Worm (Caenorhabditis elegans) whole organism, L3 larva: ENCODE results near the gene gakh-1.

Source experiments
- R02D3.7 ChIP-seq: fragments of 150-350 bp; optimal IDR thresholded peaks from 2 replicates; lab custom pipeline; 2014; ENCODE audit warnings: missing biosample characterization, missing genetic modification characterization
- aly-2 ChIP-seq: fragments of 150-350 bp; optimal IDR thresholded peaks from 2 replicates; lab custom pipeline; 2014; ENCODE audit warnings: missing biosample characterization, missing genetic modification characterization
- ama-1 ChIP-seq: fragments of 150-350 bp; optimal IDR thresholded peaks from 2 replicates; lab custom pipeline; 2018
- elt-1 ChIP-seq: fragments of 150-350 bp; optimal IDR thresholded peaks from 2 replicates; lab custom pipeline; 2014; ENCODE audit warnings: missing biosample characterization, missing genetic modification characterization
- elt-2 ChIP-seq: sonication (generic microtip); optimal IDR thresholded peaks from 2 replicates; lab custom pipeline; 2016; ENCODE audit warnings: missing genetic modification reagents, mild to moderate bottlenecking, missing genetic modification characterization, missing compliant biosample characterization
- fkh-10 ChIP-seq: sonication (generic microtip); optimal IDR thresholded peaks from 2 replicates; lab custom pipeline; 2017; ENCODE audit warnings: missing biosample characterization, missing genetic modification reagents, missing genetic modification characterization
- hmg-11 ChIP-seq: sonication (generic microtip); optimal IDR thresholded peaks from 2 replicates; lab custom pipeline; 2016; ENCODE audit warnings: missing genetic modification characterization, missing compliant biosample characterization
- lin-39 ChIP-seq: fragments of 150-350 bp; optimal IDR thresholded peaks from 2 replicates; lab custom pipeline; 2018; ENCODE audit warnings: missing biosample characterization, missing genetic modification reagents, missing genetic modification characterization
- nfya-1 ChIP-seq: sonication (generic microtip); optimal IDR thresholded peaks from 2 replicates; lab custom pipeline; 2017; ENCODE audit warnings: missing genetic modification characterization, mild to moderate bottlenecking, missing compliant biosample characterization, antibody characterized with exemption, moderate library complexity; ENCODE audit not compliant: insufficient read depth
- nhr-28 ChIP-seq: fragments of 150-350 bp; optimal IDR thresholded peaks from 2 replicates; lab custom pipeline; 2014; ENCODE audit warnings: missing biosample characterization, missing genetic modification characterization
- nhr-77 ChIP-seq: fragments of 150-350 bp; optimal IDR thresholded peaks from 2 replicates; lab custom pipeline; 2014; ENCODE audit warnings: missing biosample characterization, missing genetic modification characterization

- TF ChIP-seq hmg-11 (tag; lab: Kevin White, UChicago), result no peak
- TF ChIP-seq nfya-1 (tag; lab: Kevin White, UChicago), result no peak
- TF ChIP-seq R02D3.7 (tag; lab: Kevin White, UChicago), result no peak
- no peak for TF ChIP-seq nhr-28 (tag; lab: Kevin White, UChicago)
- no peak for TF ChIP-seq ama-1 (lab: Kevin White, UChicago)
- TF ChIP-seq lin-39 (tag; lab: Kevin White, UChicago), result no peak
- TF ChIP-seq aly-2 (tag; lab: Kevin White, UChicago), result no peak
- TF ChIP-seq elt-2 (tag; lab: Kevin White, UChicago), result no peak
- TF ChIP-seq elt-1 (tag; lab: Kevin White, UChicago), result no peak
- no peak for TF ChIP-seq nhr-77
- TF ChIP-seq fkh-10 (GFP tag; lab: Kevin White, UChicago), result no peak
Observed at ce11 chrX:5803492-5803891, 21.2 kb downstream of the gakh-1 start.
